Worm (Caenorhabditis elegans) whole organism, L1 larva: ENCODE results near the gene F08D12.7.

ENCODE experiments used
- aly-2 ChIP-seq: fragments of 150-350 bp; optimal IDR thresholded peaks from 2 replicates; lab custom pipeline; 2014; ENCODE audit warnings: missing biosample characterization, missing genetic modification characterization
- ama-1 ChIP-seq: fragments of 150-350 bp; optimal IDR thresholded peaks from 2 replicates; lab custom pipeline; 2014
- ces-1 ChIP-seq: fragments of 150-350 bp; optimal IDR thresholded peaks from 2 replicates; lab custom pipeline; 2014; ENCODE audit warnings: missing biosample characterization, missing genetic modification reagents, missing genetic modification characterization
- lin-39 ChIP-seq: fragments of 150-350 bp; optimal IDR thresholded peaks from 2 replicates; lab custom pipeline; 2014; ENCODE audit warnings: missing biosample characterization, missing genetic modification reagents, missing genetic modification characterization
- mdl-1 ChIP-seq, 2 experiments: fragments of 150-350 bp; optimal IDR thresholded peaks; 2 replicates each; lab custom pipeline; 2014 to 2017; ENCODE audit warnings: missing biosample characterization in 2 of 2, missing genetic modification characterization in 2 of 2, inconsistent platforms in 1 of 2
- nhr-11 ChIP-seq: fragments of 150-350 bp; optimal IDR thresholded peaks from 2 replicates; lab custom pipeline; 2014; ENCODE audit warnings: missing biosample characterization, missing genetic modification characterization
- nhr-12 ChIP-seq: sonication (generic microtip); optimal IDR thresholded peaks from 2 replicates; lab custom pipeline; 2017; ENCODE audit warnings: missing biosample characterization, missing genetic modification characterization
- unc-130 ChIP-seq: fragments of 150-350 bp; optimal IDR thresholded peaks from 2 replicates; lab custom pipeline; 2017; ENCODE audit warnings: missing biosample characterization, missing genetic modification characterization, inconsistent platforms
- zip-4 ChIP-seq: fragments of 200-800 bp; sonication (Bioruptor generic); optimal IDR thresholded peaks from 2 replicates; lab custom pipeline; 2018; ENCODE audit warnings: mild to moderate bottlenecking, missing genetic modification characterization, moderate library complexity, missing compliant biosample characterization
- ztf-11 ChIP-seq, 2 experiments: sonication (generic microtip); optimal IDR thresholded peaks; 2 replicates each; lab custom pipeline; 2016 to 2017; ENCODE audit warnings: missing genetic modification characterization in 2 of 2, missing biosample characterization in 1 of 2, missing compliant biosample characterization in 1 of 2

DNA sequence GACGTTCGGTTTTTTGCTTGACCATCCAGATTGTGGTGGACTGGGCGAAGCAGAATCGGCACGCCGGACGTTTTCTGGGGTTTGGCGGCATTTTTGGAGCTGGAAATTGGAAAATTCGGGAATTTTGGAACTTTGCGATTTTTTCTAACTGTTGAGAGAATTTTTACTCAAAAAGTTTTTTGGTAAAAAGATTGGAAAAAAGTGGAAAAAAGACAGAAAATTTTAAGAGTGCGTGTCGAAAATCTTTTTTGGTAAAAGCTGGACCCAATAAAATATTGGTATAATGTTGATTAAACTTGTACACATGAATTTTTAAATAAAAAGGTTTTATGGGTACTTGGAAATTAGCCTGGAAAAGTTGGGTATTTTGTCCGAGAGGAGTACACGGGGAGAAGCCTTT is 26.7 kb downstream of the F08D12.7 start, which contains the start of gene T05A8.7:
- TF ChIP-seq ama-1 (lab: Kevin White, UChicago): no peak
- TF ChIP-seq lin-39 (tag; lab: Kevin White, UChicago): no peak
- TF ChIP-seq aly-2 (tag; lab: Kevin White, UChicago): no peak
- TF ChIP-seq ces-1 (GFP tag; lab: Kevin White, UChicago): no peak
- TF ChIP-seq mdl-1 (tag; optimal IDR thresholded peaks at IDR 0.05; lab: Kevin White, UChicago): no peak
- no peak for TF ChIP-seq ztf-11 (tag; optimal IDR thresholded peaks at IDR 0.05; lab: Kevin White, UChicago)
- no peak for TF ChIP-seq nhr-11 (tag; lab: Kevin White, UChicago)
- TF ChIP-seq unc-130 (tag; lab: Kevin White, UChicago): no peak
- no peak for TF ChIP-seq zip-4 (GFP tag; lab: Kevin White, UChicago)
- no peak for TF ChIP-seq nhr-12 (tag; lab: Kevin White, UChicago)
